Worm (Caenorhabditis elegans) whole organism, L1 larva: ENCODE measurements around the gene C32B5.15.
"Not testable (repeated sequence)": the region's sequence is repeated elsewhere in the genome, so short reads cannot be mapped to it uniquely, and the experiment has no call there.

Experiments used
- ceh-82 ChIP-seq, 3 experiments: fragments of 150-350 bp in 1 of 3; sonication (generic microtip) in 2 of 3; optimal IDR thresholded peaks; 2 replicates each; lab custom pipeline; 2014 to 2017; ENCODE audit warnings: missing biosample characterization in 3 of 3, missing genetic modification characterization in 3 of 3
- egl-27 ChIP-seq, 2 experiments: fragments of 150-350 bp in 1 of 2; sonication (generic microtip); optimal IDR thresholded peaks; 3 replicates each; lab custom pipeline; 2017 to 2018; ENCODE audit warnings: missing biosample characterization in 2 of 2, missing genetic modification characterization in 2 of 2, missing genetic modification reagents in 2 of 2
- mef-2 ChIP-seq: fragments of 150-350 bp; optimal IDR thresholded peaks from 2 replicates; lab custom pipeline; 2014; ENCODE audit warnings: missing biosample characterization, missing genetic modification characterization
- nhr-11 ChIP-seq: fragments of 150-350 bp; optimal IDR thresholded peaks from 2 replicates; lab custom pipeline; 2014; ENCODE audit warnings: missing biosample characterization, missing genetic modification characterization
- nhr-237 ChIP-seq: fragments of 150-350 bp; optimal IDR thresholded peaks from 2 replicates; lab custom pipeline; 2014; ENCODE audit warnings: missing biosample characterization, missing genetic modification characterization
- nhr-90 ChIP-seq: sonication (generic microtip); optimal IDR thresholded peaks from 2 replicates; lab custom pipeline; 2016; ENCODE audit warnings: mild to moderate bottlenecking, missing genetic modification characterization, missing compliant biosample characterization; ENCODE audit not compliant: poor library complexity
- pag-3 ChIP-seq: sonication (generic microtip); optimal IDR thresholded peaks from 2 replicates; lab custom pipeline; 2017; ENCODE audit warnings: missing genetic modification characterization, mild to moderate bottlenecking, missing compliant biosample characterization, antibody characterized with exemption, borderline replicate concordance; ENCODE audit not compliant: insufficient read depth

ce11 chrII:994231-994630 lies 21.5 kb upstream of the C32B5.15 start, which contains the start of gene F45D11.7:
- TF ChIP-seq nhr-237 (tag; lab: Kevin White, UChicago); nhr-90 (tag; lab: Kevin White, UChicago); pag-3 (tag; lab: Kevin White, UChicago); egl-27 (tag; optimal IDR thresholded peaks at IDR 0.05; lab: Kevin White, UChicago); mef-2 (tag; lab: Kevin White, UChicago); ceh-82 (tag; optimal IDR thresholded peaks at IDR 0.05; lab: Kevin White, UChicago); nhr-11: not testable (repeated sequence)
